ENCODE assay signal across 5 worm cellular contexts in genomic region chrII:5572082-5572746, ce11.
A peak's percentile ranks its signal among the peaks of the same experiment; 100 is the strongest.
TF ChIP-seq lines count a peak whose summit lies in the region.

No protein-coding gene starts in this region.

TF ChIP-seq in whole organism, L1 larva, 84 proteins besides CTCF, POLR2A, EP300 and RAD21 (continues in another document):
- TF ChIP-seq C04F5.9 (tag; optimal IDR thresholded peaks at IDR 0.05; lab: Kevin White, UChicago) (no peak), unc-62 (GFP tag; optimal IDR thresholded peaks at IDR 0.05; lab: Kevin White, UChicago) (no peak), lin-14 (GFP tag; optimal IDR thresholded peaks at IDR 0.05; lab: Kevin White, UChicago) (peak; percentile 70), snu-23 (GFP tag; optimal IDR thresholded peaks at IDR 0.05; lab: Kevin White, UChicago) (peak; percentile 81), egl-13 (tag; optimal IDR thresholded peaks at IDR 0.05; lab: Kevin White, UChicago) (no peak), lin-13 (GFP tag; optimal IDR thresholded peaks at IDR 0.05; lab: Kevin White, UChicago) (peak; percentile 30), egl-27 (tag; optimal IDR thresholded peaks at IDR 0.05; lab: Kevin White, UChicago) (no peak), nhr-90 (tag; optimal IDR thresholded peaks at IDR 0.05; lab: Kevin White, UChicago; ENCODE audit: poor library complexity) (peak; percentile 63), skn-1 (tag; optimal IDR thresholded peaks at IDR 0.05; lab: Kevin White, UChicago) (peak; percentile 82), mab-9 (GFP tag; IDR thresholded peaks at IDR 0.05; lab: Robert Waterston, UW) (no peak), tbx-2 (tag; optimal IDR thresholded peaks at IDR 0.05; lab: Kevin White, UChicago) (peak; percentile 53), grh-1 (GFP tag; IDR thresholded peaks at IDR 0.05; lab: Robert Waterston, UW) (peak; percentile 34; the same call in 1 of the 2 replicates), elt-2 (tag; optimal IDR thresholded peaks at IDR 0.05; lab: Kevin White, UChicago) (peak; percentile 57), nhr-19 (GFP tag; conservative IDR thresholded peaks at IDR 0.05; lab: Robert Waterston, UW) (peak; percentile 43), nhr-77 (tag; optimal IDR thresholded peaks at IDR 0.05; lab: Kevin White, UChicago) (no peak), lin-35 (GFP tag; optimal IDR thresholded peaks at IDR 0.05; lab: Kevin White, UChicago) (peak in 1 of 2 experiments; percentile 60), snpc-4 (tag; optimal IDR thresholded peaks at IDR 0.05; lab: Kevin White, UChicago) (no peak), ztf-4 (tag; optimal IDR thresholded peaks at IDR 0.05; lab: Kevin White, UChicago) (peak; percentile 58)

TF ChIP-seq in whole organism, L2 larva, 48 proteins besides CTCF, POLR2A, EP300 and RAD21:
- TF ChIP-seq lsy-2 (tag; optimal IDR thresholded peaks at IDR 0.05; lab: Kevin White, UChicago) = peak in 1 of 2 experiments; percentile 59
- TF ChIP-seq sma-3 (GFP tag; optimal IDR thresholded peaks at IDR 0.05; lab: Kevin White, UChicago) = peak; percentile 69
- peak; percentile 77 for TF ChIP-seq nhr-10 (tag; optimal IDR thresholded peaks at IDR 0.05; lab: Kevin White, UChicago)
- no peak for TF ChIP-seq nhr-11 (tag; optimal IDR thresholded peaks at IDR 0.05; lab: Kevin White, UChicago)
- TF ChIP-seq unc-55 (GFP tag; optimal IDR thresholded peaks at IDR 0.05; lab: Kevin White, UChicago) = no peak
- no peak for TF ChIP-seq snpc-4 (tag; optimal IDR thresholded peaks at IDR 0.05; lab: Kevin White, UChicago)
- peak; percentile 24 for TF ChIP-seq C34F6.9 (tag; optimal IDR thresholded peaks at IDR 0.05; lab: Kevin White, UChicago)
- peak; percentile 61 for TF ChIP-seq nhr-25 (tag; optimal IDR thresholded peaks at IDR 0.05; lab: Kevin White, UChicago)
- TF ChIP-seq sma-9 (GFP tag; optimal IDR thresholded peaks at IDR 0.05; lab: Kevin White, UChicago) = peak; percentile 85
- TF ChIP-seq sma-9 (tag; optimal IDR thresholded peaks at IDR 0.05; lab: Kevin White, UChicago) = no peak
- peak; percentile 67 for TF ChIP-seq crh-2 (tag; optimal IDR thresholded peaks at IDR 0.05; lab: Kevin White, UChicago)
- peak; percentile 47 for TF ChIP-seq nhr-129 (tag; optimal IDR thresholded peaks at IDR 0.05; lab: Kevin White, UChicago)
- peak; percentile 83 for TF ChIP-seq nhr-21 (tag; optimal IDR thresholded peaks at IDR 0.05; lab: Kevin White, UChicago)
- TF ChIP-seq F13H6.1 (tag; optimal IDR thresholded peaks at IDR 0.05; lab: Kevin White, UChicago) = peak; percentile 61
- peak; percentile 79 for TF ChIP-seq skn-1 (tag; optimal IDR thresholded peaks at IDR 0.05; lab: Kevin White, UChicago)

TF ChIP-seq in whole organism, L3 larva, 47 proteins besides CTCF, POLR2A, EP300 and RAD21:
- TF ChIP-seq unc-62 (GFP tag; optimal IDR thresholded peaks at IDR 0.05; lab: Kevin White, UChicago) (no peak), aly-2 (tag; optimal IDR thresholded peaks at IDR 0.05; lab: Kevin White, UChicago) (no peak), nhr-23 (tag; optimal IDR thresholded peaks at IDR 0.05; lab: Kevin White, UChicago) (peak; percentile 66), pha-4 (tag; optimal IDR thresholded peaks at IDR 0.05; lab: Kevin White, UChicago) (peak; percentile 27), ztf-4 (tag; optimal IDR thresholded peaks at IDR 0.05; lab: Kevin White, UChicago) (no peak), nhr-25 (tag; optimal IDR thresholded peaks at IDR 0.05; lab: Kevin White, UChicago) (no peak), jun-1 (tag; optimal IDR thresholded peaks at IDR 0.05; lab: Kevin White, UChicago) (no peak), skn-1 (tag; optimal IDR thresholded peaks at IDR 0.05; lab: Kevin White, UChicago) (peak; percentile 48), elt-2 (tag; optimal IDR thresholded peaks at IDR 0.05; lab: Kevin White, UChicago) (peak; percentile 80), nfya-1 (tag; optimal IDR thresholded peaks at IDR 0.05; lab: Kevin White, UChicago; ENCODE audit: insufficient read depth) (peak; percentile 35), nhr-43 (tag; optimal IDR thresholded peaks at IDR 0.05; lab: Kevin White, UChicago; ENCODE audit: poor library complexity, severe bottlenecking) (peak; percentile 90), ceh-16 (tag; optimal IDR thresholded peaks at IDR 0.05; lab: Kevin White, UChicago) (no peak), pqm-1 (tag; optimal IDR thresholded peaks at IDR 0.05; lab: Kevin White, UChicago) (peak; percentile 7)

TF ChIP-seq in whole organism, L4 larva, 104 proteins besides CTCF, POLR2A, EP300 and RAD21 (continues in another document):
- TF ChIP-seq attf-4 (tag; optimal IDR thresholded peaks at IDR 0.05; lab: Kevin White, UChicago) (no peak), fkh-10 (GFP tag; optimal IDR thresholded peaks at IDR 0.05; lab: Kevin White, UChicago) (no peak), spr-3 (GFP tag; optimal IDR thresholded peaks at IDR 0.05; lab: Kevin White, UChicago) (no peak), dpl-1 (GFP tag; optimal IDR thresholded peaks at IDR 0.05; lab: Kevin White, UChicago) (peak; percentile 22), ceh-62 (tag; optimal IDR thresholded peaks at IDR 0.05; lab: Kevin White, UChicago) (no peak), ama-1 (optimal IDR thresholded peaks at IDR 0.05; lab: Kevin White, UChicago) (no peak), nhr-102 (tag; optimal IDR thresholded peaks at IDR 0.05; lab: Kevin White, UChicago) (no peak), daf-8 (GFP tag; IDR thresholded peaks at IDR 0.05; lab: Robert Waterston, UW) (no peak), pha-4 (GFP tag; IDR thresholded peaks at IDR 0.05; lab: Robert Waterston, UW) (no peak), pha-4 (tag; optimal IDR thresholded peaks at IDR 0.05; lab: Kevin White, UChicago) (no peak), lin-15B (tag; optimal IDR thresholded peaks at IDR 0.05; lab: Kevin White, UChicago) (no peak), set-16 (GFP tag; IDR thresholded peaks at IDR 0.05; lab: Robert Waterston, UW) (no peak), R02D3.7 (tag; optimal IDR thresholded peaks at IDR 0.05; lab: Kevin White, UChicago) (no peak), F10B5.3 (tag; optimal IDR thresholded peaks at IDR 0.05; lab: Kevin White, UChicago) (no peak), daf-19 (GFP tag; conservative IDR thresholded peaks at IDR 0.05; lab: Robert Waterston, UW) (no peak), zfp-3 (GFP tag; conservative IDR thresholded peaks at IDR 0.05; lab: Robert Waterston, UW) (no peak), ceh-44 (GFP tag; IDR thresholded peaks at IDR 0.05; lab: Robert Waterston, UW) (no peak), nhr-111 (GFP tag; optimal IDR thresholded peaks at IDR 0.05; lab: Kevin White, UChicago) (no peak), nhr-41 (GFP tag; IDR thresholded peaks at IDR 0.05; lab: Robert Waterston, UW) (no peak), duxl-1 (tag; optimal IDR thresholded peaks at IDR 0.05; lab: Kevin White, UChicago; ENCODE audit: poor library complexity) (no peak), nhr-10 (tag; optimal IDR thresholded peaks at IDR 0.05; lab: Kevin White, UChicago) (peak; percentile 87), cey-2 (tag; optimal IDR thresholded peaks at IDR 0.05; lab: Kevin White, UChicago; ENCODE audit: borderline replicate concordance, insufficient read depth) (peak; percentile 71), ceh-32 (tag; optimal IDR thresholded peaks at IDR 0.05; lab: Kevin White, UChicago; ENCODE audit: poor library complexity) (no peak), zfp-2 (tag; optimal IDR thresholded peaks at IDR 0.05; lab: Kevin White, UChicago) (no peak), aha-1 (tag; lab: Kevin White, UChicago) (peak; percentile 82), skn-1 (tag; optimal IDR thresholded peaks at IDR 0.05; lab: Kevin White, UChicago) (no peak), hlh-30 (tag; optimal IDR thresholded peaks at IDR 0.05; lab: Kevin White, UChicago; ENCODE audit: insufficient read depth) (peak; percentile 52)

TF ChIP-seq in whole organism, young adult, 124 proteins besides CTCF, POLR2A, EP300 and RAD21:
- TF ChIP-seq hmg-1.2 (GFP tag; IDR thresholded peaks at IDR 0.05; lab: Robert Waterston, UW) = 0 out of 2 replicates have a peak, but pooled peaks have one; percentile 32
- TF ChIP-seq ama-1 (optimal IDR thresholded peaks at IDR 0.05; lab: Kevin White, UChicago) = peak; percentile 9
- TF ChIP-seq ama-1 (GFP tag; optimal IDR thresholded peaks at IDR 0.05; lab: Kevin White, UChicago) = no peak
- TF ChIP-seq snpc-4 (GFP tag; optimal IDR thresholded peaks at IDR 0.05; lab: Kevin White, UChicago) = no peak
- peak in 1 of 4 experiments; percentile 51 for TF ChIP-seq snpc-4 (tag; optimal IDR thresholded peaks at IDR 0.05; lab: Kevin White, UChicago)
- TF ChIP-seq F57C9.4 (tag; optimal IDR thresholded peaks at IDR 0.05; lab: Kevin White, UChicago) = no peak
- no peak for TF ChIP-seq nfya-1 (tag; optimal IDR thresholded peaks at IDR 0.05; lab: Kevin White, UChicago; ENCODE audit: borderline replicate concordance, insufficient read depth)
- TF ChIP-seq ceh-58 (GFP tag; IDR thresholded peaks at IDR 0.05; lab: Robert Waterston, UW) = no peak
- TF ChIP-seq mcd-1 (GFP tag; IDR thresholded peaks at IDR 0.05; lab: Robert Waterston, UW) = no peak
- TF ChIP-seq rec-8 (tag; optimal IDR thresholded peaks at IDR 0.05; lab: Kevin White, UChicago) = no peak
- TF ChIP-seq F37B4.10 (GFP tag; IDR thresholded peaks at IDR 0.05; lab: Robert Waterston, UW) = no peak
- TF ChIP-seq atf-7 (tag; optimal IDR thresholded peaks at IDR 0.05; lab: Kevin White, UChicago) = peak; percentile 7
- no peak for TF ChIP-seq mel-28 (tag; optimal IDR thresholded peaks at IDR 0.05; lab: Kevin White, UChicago; ENCODE audit: borderline replicate concordance)
- no peak for TF ChIP-seq zfh-2 (GFP tag; conservative IDR thresholded peaks at IDR 0.05; lab: Robert Waterston, UW)
- TF ChIP-seq attf-5 (GFP tag; optimal IDR thresholded peaks at IDR 0.05; lab: Kevin White, UChicago) = peak; percentile 5
- TF ChIP-seq chd-7 (tag; optimal IDR thresholded peaks at IDR 0.05; lab: Kevin White, UChicago) = peak; percentile 35
- no peak for TF ChIP-seq cebp-1 (GFP tag; IDR thresholded peaks at IDR 0.05; lab: Robert Waterston, UW)
- peak; percentile 28 for TF ChIP-seq cebp-1 (tag; optimal IDR thresholded peaks at IDR 0.05; lab: Kevin White, UChicago)
- TF ChIP-seq hrde-1 (tag; optimal IDR thresholded peaks at IDR 0.05; lab: Kevin White, UChicago; ENCODE audit: borderline replicate concordance) = no peak
- peak; percentile 5 for TF ChIP-seq ztf-26 (tag; optimal IDR thresholded peaks at IDR 0.05; lab: Kevin White, UChicago)
- TF ChIP-seq rpc-1 (optimal IDR thresholded peaks at IDR 0.05; lab: Kevin White, UChicago) = no peak
- no peak for TF ChIP-seq rpc-1 (tag; optimal IDR thresholded peaks at IDR 0.05; lab: Kevin White, UChicago)
- peak; percentile 38 for TF ChIP-seq nhr-80 (tag; optimal IDR thresholded peaks at IDR 0.05; lab: Kevin White, UChicago)
- TF ChIP-seq nhr-27 (tag; optimal IDR thresholded peaks at IDR 0.05; lab: Kevin White, UChicago) = no peak
- TF ChIP-seq lin-40 (tag; optimal IDR thresholded peaks at IDR 0.05; lab: Kevin White, UChicago) = peak; percentile 18
- no peak for TF ChIP-seq dpff-1 (tag; optimal IDR thresholded peaks at IDR 0.05; lab: Kevin White, UChicago)
TF ChIP-seq in whole organism, young adult: peak in this region for 10.
